Worm (Caenorhabditis elegans) whole organism, L4 larva: ENCODE data around the gene Y43F8B.14.

Experiments used
- D1046.2 ChIP-seq: fragments of 200-800 bp; sonication (Bioruptor generic); IDR thresholded peaks from 2 replicates; pipeline ENCODE4 v1.3.6; 2022; ENCODE audit warnings: missing genetic modification characterization, missing compliant biosample characterization
- F10B5.3 ChIP-seq: sonication (generic microtip); optimal IDR thresholded peaks from 2 replicates; lab custom pipeline; 2016; ENCODE audit warnings: mild to moderate bottlenecking, missing genetic modification characterization, missing compliant biosample characterization
- F37D6.2 ChIP-seq: sonication (generic microtip); optimal IDR thresholded peaks from 2 replicates; lab custom pipeline; 2016; ENCODE audit warnings: mild to moderate bottlenecking, missing genetic modification characterization, missing compliant biosample characterization
- F44E2.7 ChIP-seq: fragments of 200-800 bp; sonication (Bioruptor generic); IDR thresholded peaks from 2 replicates; pipeline ENCODE4 v2.1.2; 2022; ENCODE audit warnings: missing genetic modification characterization, missing compliant biosample characterization
- T20F7.1 ChIP-seq: fragments of 200-800 bp; sonication (Bioruptor generic); optimal IDR thresholded peaks from 2 replicates; lab custom pipeline; 2018; ENCODE audit warnings: mild to moderate bottlenecking, missing genetic modification characterization, missing compliant biosample characterization
- Y105C5A.15 ChIP-seq: fragments of 200-800 bp; sonication (Bioruptor generic); IDR thresholded peaks from 2 replicates; pipeline ENCODE4 v1.3.6; 2022; ENCODE audit warnings: missing genetic modification characterization, missing compliant biosample characterization
- Y5F2A.4 ChIP-seq: fragments of 200-800 bp; sonication (Bioruptor generic); optimal IDR thresholded peaks from 2 replicates; lab custom pipeline; 2018; ENCODE audit warnings: mild to moderate bottlenecking, missing genetic modification characterization, missing compliant biosample characterization
- ZK546.5 ChIP-seq, 2 experiments: sonication (generic microtip); optimal IDR thresholded peaks; 2 replicates each; lab custom pipeline; 2017; ENCODE audit warnings: missing biosample characterization in 2 of 2, missing genetic modification characterization in 2 of 2
- aha-1 ChIP-seq: fragments of 150-350 bp; peaks from one replicate; lab custom pipeline; 2014; ENCODE audit warnings: missing biosample characterization, missing genetic modification characterization
- aly-2 ChIP-seq: sonication (generic microtip); optimal IDR thresholded peaks from 2 replicates; lab custom pipeline; 2018; ENCODE audit warnings: missing biosample characterization, missing genetic modification characterization
- arid-1 ChIP-seq: fragments of 200-800 bp; sonication (Bioruptor generic); conservative IDR thresholded peaks from 2 replicates; pipeline ENCODE4 v1.3.6; 2022; ENCODE audit warnings: missing genetic modification reagents, missing genetic modification characterization, missing compliant biosample characterization
- ceh-28 ChIP-seq: fragments of 150-350 bp; optimal IDR thresholded peaks from 2 replicates; lab custom pipeline; 2014; ENCODE audit warnings: missing biosample characterization, missing genetic modification reagents, missing genetic modification characterization
- ceh-32 ChIP-seq: sonication (generic microtip); optimal IDR thresholded peaks from 2 replicates; lab custom pipeline; 2016; ENCODE audit warnings: mild to moderate bottlenecking, missing genetic modification characterization, missing compliant biosample characterization; ENCODE audit not compliant: poor library complexity
- ceh-82 ChIP-seq: sonication (generic microtip); optimal IDR thresholded peaks from 2 replicates; lab custom pipeline; 2017; ENCODE audit warnings: missing biosample characterization, missing genetic modification characterization
- daf-16 ChIP-seq, 3 experiments: sonication (generic microtip); optimal IDR thresholded peaks; 2 replicates each; lab custom pipeline; 2016 to 2017; ENCODE audit warnings: missing genetic modification characterization in 3 of 3, missing genetic modification reagents in 3 of 3, mild to moderate bottlenecking in 2 of 3, missing compliant biosample characterization in 2 of 3, missing biosample characterization in 1 of 3, moderate library complexity in 1 of 3
- dmd-6 ChIP-seq: fragments of 200-800 bp; sonication (Bioruptor generic); IDR thresholded peaks from 2 replicates; pipeline ENCODE4 v1.3.6; 2022; ENCODE audit warnings: missing genetic modification reagents, missing genetic modification characterization, missing compliant biosample characterization
- dpl-1 ChIP-seq: fragments of 150-350 bp; optimal IDR thresholded peaks from 2 replicates; lab custom pipeline; 2014; ENCODE audit warnings: missing biosample characterization, missing genetic modification reagents, missing genetic modification characterization
- dve-1 ChIP-seq: sonication (generic microtip); optimal IDR thresholded peaks from 2 replicates; lab custom pipeline; 2017; ENCODE audit warnings: antibody characterized with exemption, mild to moderate bottlenecking, missing genetic modification characterization, missing compliant biosample characterization; ENCODE audit not compliant: insufficient read depth
- egl-27 ChIP-seq: sonication (generic microtip); optimal IDR thresholded peaks from 3 replicates; lab custom pipeline; 2017; ENCODE audit warnings: missing biosample characterization, missing genetic modification reagents, missing genetic modification characterization
- hmg-1.1 ChIP-seq: fragments of 200-800 bp; sonication (Bioruptor generic); IDR thresholded peaks from 2 replicates; pipeline ENCODE4 v1.3.6; 2022; ENCODE audit warnings: missing genetic modification reagents, missing genetic modification characterization, missing compliant biosample characterization
- lin-15B ChIP-seq: fragments of 150-350 bp; sonication (generic microtip); optimal IDR thresholded peaks from 3 replicates; lab custom pipeline; 2014; ENCODE audit warnings: missing biosample characterization, missing genetic modification characterization
- lin-29 ChIP-seq: fragments of 200-800 bp; sonication (Bioruptor generic); IDR thresholded peaks from 2 replicates; pipeline ENCODE4 v1.3.6; 2022; ENCODE audit warnings: missing genetic modification reagents, missing genetic modification characterization, missing compliant biosample characterization
- lin-38 ChIP-seq: fragments of 200-800 bp; sonication (Bioruptor generic); IDR thresholded peaks from 2 replicates; pipeline ENCODE4 v1.3.6; 2022; ENCODE audit warnings: missing genetic modification reagents, missing genetic modification characterization, missing compliant biosample characterization
- lsy-2 ChIP-seq, 2 experiments: fragments of 150-350 bp in 1 of 2; sonication (generic microtip) in 1 of 2; optimal IDR thresholded peaks; 2 replicates each; lab custom pipeline; 2014 to 2017; ENCODE audit warnings: missing biosample characterization in 2 of 2, missing genetic modification characterization in 2 of 2
- madf-5 ChIP-seq, 2 experiments: fragments of 200-800 bp; sonication (Bioruptor generic); IDR thresholded peaks; 2 replicates each; pipeline ENCODE4 v1.3.6; 2022; ENCODE audit warnings: missing compliant biosample characterization in 2 of 2, missing genetic modification characterization in 2 of 2
- mdt-29 ChIP-seq: fragments of 200-800 bp; sonication (Bioruptor generic); IDR thresholded peaks from 2 replicates; pipeline ENCODE4 v1.3.6; 2022; ENCODE audit warnings: missing genetic modification reagents, missing genetic modification characterization, missing compliant biosample characterization
- mes-2 ChIP-seq: sonication (generic microtip); optimal IDR thresholded peaks from 2 replicates; lab custom pipeline; 2016; ENCODE audit warnings: missing genotype, mild to moderate bottlenecking, missing genetic modification characterization, missing compliant biosample characterization; ENCODE audit not compliant: poor library complexity, severe bottlenecking
- mxl-3 ChIP-seq: fragments of 200-800 bp; sonication (Bioruptor generic); optimal IDR thresholded peaks from 2 replicates; lab custom pipeline; 2018; ENCODE audit warnings: mild to moderate bottlenecking, missing genetic modification characterization, missing compliant biosample characterization
- nhr-11 ChIP-seq: fragments of 150-350 bp; optimal IDR thresholded peaks from 2 replicates; lab custom pipeline; 2014; ENCODE audit warnings: missing biosample characterization, missing genetic modification characterization
- nhr-28 ChIP-seq: fragments of 150-350 bp; optimal IDR thresholded peaks from 2 replicates; lab custom pipeline; 2014; ENCODE audit warnings: missing biosample characterization, missing genetic modification characterization
- nhr-76 ChIP-seq: fragments of 150-350 bp; optimal IDR thresholded peaks from 2 replicates; lab custom pipeline; 2014; ENCODE audit warnings: missing biosample characterization, missing genetic modification characterization
- pha-4 ChIP-seq, 2 experiments: fragments of 150-350 bp in 1 of 2; fragments of 200-800 bp in 1 of 2; sonication (Bioruptor generic) in 1 of 2; IDR thresholded peaks in 1 of 2; optimal IDR thresholded peaks in 1 of 2; 2 replicates each; pipeline versions ENCODE4 v1.3.6 to Lab custom; 2014 to 2022; ENCODE audit warnings: missing genetic modification characterization in 2 of 2, missing genetic modification reagents in 2 of 2, missing biosample characterization in 1 of 2, missing compliant biosample characterization in 1 of 2
- php-3 ChIP-seq: fragments of 200-800 bp; sonication (Bioruptor generic); IDR thresholded peaks from 2 replicates; pipeline ENCODE4 v1.3.6; 2022; ENCODE audit warnings: missing genetic modification reagents, missing genetic modification characterization, missing compliant biosample characterization
- spr-3 ChIP-seq: fragments of 200-800 bp; sonication (Bioruptor generic); optimal IDR thresholded peaks from 2 replicates; lab custom pipeline; 2018; ENCODE audit warnings: mild to moderate bottlenecking, missing genetic modification characterization, missing compliant biosample characterization
- unc-130 ChIP-seq: sonication (generic microtip); optimal IDR thresholded peaks from 2 replicates; lab custom pipeline; 2016; ENCODE audit warnings: missing genetic modification reagents, missing genetic modification characterization, missing compliant biosample characterization
- zfp-2 ChIP-seq: sonication (generic microtip); optimal IDR thresholded peaks from 2 replicates; lab custom pipeline; 2016; ENCODE audit warnings: mild to moderate bottlenecking, missing genetic modification characterization, missing compliant biosample characterization
- zip-11 ChIP-seq: fragments of 200-800 bp; sonication (Bioruptor generic); IDR thresholded peaks from 2 replicates; pipeline ENCODE4 v1.3.6; 2022; ENCODE audit warnings: missing genetic modification characterization, missing compliant biosample characterization
- zip-2 ChIP-seq: fragments of 150-350 bp; optimal IDR thresholded peaks from 2 replicates; lab custom pipeline; 2014; ENCODE audit warnings: missing biosample characterization, missing genetic modification characterization

The Y43F8B.14 gene

DNA sequence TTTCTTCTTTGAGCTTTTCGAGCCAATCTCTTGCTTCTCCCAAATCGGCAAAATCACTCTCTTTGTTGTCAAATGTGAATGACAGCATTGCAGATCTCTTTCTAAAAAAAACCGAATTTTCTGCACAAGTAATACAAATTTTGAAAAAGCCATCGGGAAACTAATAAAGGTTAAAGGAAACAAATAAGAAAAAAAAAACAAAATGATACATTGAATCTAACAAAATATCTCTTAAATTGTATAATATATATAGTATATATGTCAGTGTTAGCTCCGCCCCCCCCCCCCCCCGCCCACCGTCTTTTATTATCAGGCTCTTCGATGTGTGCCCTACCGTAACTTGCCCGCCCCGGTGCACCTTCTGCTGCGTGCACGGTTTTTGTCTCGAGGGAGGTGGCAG lies 22.8 kb downstream of the Y43F8B.14 start, which contains the start of gene C25F9.11:
TSS of gene C25F9.11 (minus strand) at position 101 of the 400 bp plus-strand sequence.
- TF ChIP-seq ceh-28 (tag; lab: Kevin White, UChicago) (no peak), arid-1 (GFP tag; lab: Robert Waterston, UW) (no peak), pha-4 (GFP tag; IDR thresholded peaks at IDR 0.05; lab: Robert Waterston, UW) (no peak), pha-4 (tag; optimal IDR thresholded peaks at IDR 0.05; lab: Kevin White, UChicago) (no peak), aly-2 (tag; lab: Kevin White, UChicago) (no peak), lin-29 (GFP tag; lab: Robert Waterston, UW) (no peak), daf-16 (GFP tag; optimal IDR thresholded peaks at IDR 0.05; lab: Kevin White, UChicago) (no peak), daf-16 (tag; optimal IDR thresholded peaks at IDR 0.05; lab: Kevin White, UChicago) (no peak), F10B5.3 (no peak), ZK546.5 (tag; optimal IDR thresholded peaks at IDR 0.05; lab: Kevin White, UChicago) (no peak), zfp-2 (tag; lab: Kevin White, UChicago) (no peak), lin-38 (GFP tag; lab: Robert Waterston, UW) (no peak), lin-15B (tag; lab: Kevin White, UChicago) (no peak), mdt-29 (GFP tag; lab: Robert Waterston, UW) (no peak), nhr-11 (tag; lab: Kevin White, UChicago) (no peak), egl-27 (tag; lab: Kevin White, UChicago) (no peak), spr-3 (GFP tag; lab: Kevin White, UChicago) (no peak), T20F7.1 (GFP tag; lab: Kevin White, UChicago) (no peak), aha-1 (no peak), ceh-32 (tag; lab: Kevin White, UChicago) (no peak), nhr-76 (tag; lab: Kevin White, UChicago) (no peak)

- no peak for TF ChIP-seq unc-130
- no peak for TF ChIP-seq dve-1 (tag; lab: Kevin White, UChicago)
- TF ChIP-seq zfp-2 (tag; lab: Kevin White, UChicago): no peak
- no peak for TF ChIP-seq mxl-3 (GFP tag; lab: Kevin White, UChicago)
- TF ChIP-seq php-3 (GFP tag; lab: Robert Waterston, UW): peak; percentile 86
- TF ChIP-seq mdt-29 (GFP tag; lab: Robert Waterston, UW): no peak
- TF ChIP-seq nhr-11 (tag; lab: Kevin White, UChicago): no peak
- TF ChIP-seq madf-5 (GFP tag; IDR thresholded peaks at IDR 0.05; lab: Robert Waterston, UW): no peak
- no peak for TF ChIP-seq lsy-2 (tag; optimal IDR thresholded peaks at IDR 0.05; lab: Kevin White, UChicago)
- TF ChIP-seq aha-1: peak; percentile 76
- TF ChIP-seq arid-1 (GFP tag; lab: Robert Waterston, UW): no peak
- TF ChIP-seq nhr-28 (tag; lab: Kevin White, UChicago): peak; percentile 27
- no peak for TF ChIP-seq Y105C5A.15
- no peak for TF ChIP-seq F37D6.2
- no peak for TF ChIP-seq F44E2.7 (GFP tag; lab: Robert Waterston, UW)
- no peak for TF ChIP-seq Y5F2A.4
- peak; percentile 46 for TF ChIP-seq zip-2
- no peak for TF ChIP-seq dpl-1 (GFP tag; lab: Kevin White, UChicago)
- no peak for TF ChIP-seq D1046.2 (GFP tag; lab: Robert Waterston, UW)
Observed at ce11 chrV:19432030-19432429, 23.7 kb downstream of the Y43F8B.14 start.

- TF ChIP-seq hmg-1.1 (GFP tag; lab: Robert Waterston, UW) (no peak), zip-11 (no peak), dmd-6 (GFP tag; lab: Robert Waterston, UW) (no peak), mes-2 (tag; lab: Kevin White, UChicago) (no peak), T20F7.1 (GFP tag; lab: Kevin White, UChicago) (no peak), ceh-82 (tag; lab: Kevin White, UChicago) (no peak)
Observed at ce11 chrV:19431036-19431435, 24.7 kb downstream of the Y43F8B.14 start, which contains the start of gene srw-85. TSS of gene srw-85 (minus strand) at chrV:19431136.
